Worm (Caenorhabditis elegans): ENCODE measurements around the gene Y49E10.10.

DNA sequence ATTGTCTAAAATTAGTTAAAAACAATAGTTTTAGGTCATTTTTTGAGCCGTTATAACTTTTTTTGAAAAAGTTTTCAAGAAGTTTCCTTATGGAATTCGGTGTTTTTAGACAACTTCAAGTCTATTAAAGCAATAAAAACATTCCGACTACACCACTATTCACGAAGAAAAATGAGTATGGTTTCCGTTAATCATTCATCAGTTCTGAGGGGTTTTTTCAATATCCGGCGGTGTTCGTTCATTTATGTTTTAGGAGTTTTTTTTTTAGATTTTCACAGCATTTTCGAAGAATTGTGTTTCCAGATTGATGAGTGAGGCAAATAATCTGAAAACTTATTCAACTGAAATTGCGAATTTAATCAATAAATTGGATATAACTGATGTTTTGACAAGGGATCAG, 38.8 kb downstream of the Y49E10.10 start, which contains the start of gene Y49E10.27:
- TF ChIP-seq pha-4 (tag; optimal IDR thresholded peaks at IDR 0.05) (no peak), snpc-4 (GFP tag; optimal IDR thresholded peaks at IDR 0.05) (no peak), snpc-4 (tag; optimal IDR thresholded peaks at IDR 0.05) (no peak), ets-4 (GFP tag; optimal IDR thresholded peaks at IDR 0.05) (no peak), F39B2.1 (GFP tag; IDR thresholded peaks at IDR 0.05) (no peak), unc-62 (GFP tag; optimal IDR thresholded peaks at IDR 0.05) (no peak), bed-2 (GFP tag; IDR thresholded peaks at IDR 0.05) (no peak), unc-130 (GFP tag; optimal IDR thresholded peaks at IDR 0.05) (no peak)

All from whole organism, young adult.